Worm (Caenorhabditis elegans) whole organism, L3 larva: ENCODE results near the gene ugt-11.
A peak's percentile ranks its signal among the peaks of the same experiment; 100 is the strongest.

ENCODE experiments used
- R02D3.7 ChIP-seq: fragments of 150-350 bp; optimal IDR thresholded peaks from 2 replicates; lab custom pipeline; 2014; ENCODE audit warnings: missing biosample characterization, missing genetic modification characterization
- ZK546.5 ChIP-seq: sonication (generic microtip); optimal IDR thresholded peaks from 2 replicates; lab custom pipeline; 2017; ENCODE audit warnings: missing biosample characterization, missing genetic modification characterization
- ama-1 ChIP-seq: fragments of 150-350 bp; optimal IDR thresholded peaks from 2 replicates; lab custom pipeline; 2018
- ceh-82 ChIP-seq: fragments of 150-350 bp; optimal IDR thresholded peaks from 2 replicates; lab custom pipeline; 2014; ENCODE audit warnings: missing biosample characterization, missing genetic modification characterization
- ceh-9 ChIP-seq: sonication (generic microtip); optimal IDR thresholded peaks from 2 replicates; lab custom pipeline; 2018; ENCODE audit warnings: missing biosample characterization, missing genetic modification characterization
- daf-12 ChIP-seq: fragments of 150-350 bp; optimal IDR thresholded peaks from 2 replicates; lab custom pipeline; 2014; ENCODE audit warnings: missing biosample characterization, missing genetic modification reagents, missing genetic modification characterization
- egl-27 ChIP-seq: sonication (generic microtip); optimal IDR thresholded peaks from 4 replicates; lab custom pipeline; 2017; ENCODE audit warnings: missing biosample characterization, missing genetic modification reagents, missing genetic modification characterization
- egl-5 ChIP-seq: fragments of 150-350 bp; optimal IDR thresholded peaks from 2 replicates; lab custom pipeline; 2017; ENCODE audit warnings: missing biosample characterization, missing genetic modification reagents, missing genetic modification characterization, inconsistent platforms
- elt-1 ChIP-seq: fragments of 150-350 bp; optimal IDR thresholded peaks from 2 replicates; lab custom pipeline; 2014; ENCODE audit warnings: missing biosample characterization, missing genetic modification characterization
- elt-2 ChIP-seq: sonication (generic microtip); optimal IDR thresholded peaks from 2 replicates; lab custom pipeline; 2016; ENCODE audit warnings: missing genetic modification reagents, mild to moderate bottlenecking, missing genetic modification characterization, missing compliant biosample characterization
- elt-3 ChIP-seq, 3 experiments: fragments of 150-350 bp in 1 of 3; sonication (generic microtip) in 2 of 3; optimal IDR thresholded peaks; 2 replicates in 2 of 3; 4 replicates in 1 of 3; lab custom pipeline; 2014 to 2017; ENCODE audit warnings: missing biosample characterization in 3 of 3, missing genetic modification characterization in 3 of 3
- eor-1 ChIP-seq, 2 experiments: fragments of 150-350 bp; optimal IDR thresholded peaks; 2 replicates each; lab custom pipeline; 2014 to 2018; ENCODE audit warnings: missing biosample characterization in 2 of 2, missing genetic modification characterization in 2 of 2
- fkh-2 ChIP-seq: fragments of 150-350 bp; optimal IDR thresholded peaks from 2 replicates; lab custom pipeline; 2014; ENCODE audit warnings: missing biosample characterization, missing genetic modification reagents, missing genetic modification characterization
- fos-1 ChIP-seq: fragments of 150-350 bp; optimal IDR thresholded peaks from 2 replicates; lab custom pipeline; 2014; ENCODE audit warnings: missing biosample characterization, missing genetic modification characterization
- hmg-11 ChIP-seq: sonication (generic microtip); optimal IDR thresholded peaks from 2 replicates; lab custom pipeline; 2016; ENCODE audit warnings: missing genetic modification characterization, missing compliant biosample characterization
- lin-15B ChIP-seq: fragments of 150-350 bp; optimal IDR thresholded peaks from 2 replicates; lab custom pipeline; 2014; ENCODE audit warnings: missing biosample characterization, missing genetic modification characterization
- lin-39 ChIP-seq: fragments of 150-350 bp; optimal IDR thresholded peaks from 2 replicates; lab custom pipeline; 2018; ENCODE audit warnings: missing biosample characterization, missing genetic modification reagents, missing genetic modification characterization
- mdl-1 ChIP-seq: fragments of 150-350 bp; optimal IDR thresholded peaks from 2 replicates; lab custom pipeline; 2014; ENCODE audit warnings: missing biosample characterization, missing genetic modification characterization
- nfya-1 ChIP-seq: sonication (generic microtip); optimal IDR thresholded peaks from 2 replicates; lab custom pipeline; 2017; ENCODE audit warnings: missing genetic modification characterization, mild to moderate bottlenecking, missing compliant biosample characterization, antibody characterized with exemption, moderate library complexity; ENCODE audit not compliant: insufficient read depth
- nhr-11 ChIP-seq: fragments of 150-350 bp; optimal IDR thresholded peaks from 2 replicates; lab custom pipeline; 2014; ENCODE audit warnings: missing biosample characterization, missing genetic modification characterization
- nhr-23 ChIP-seq: fragments of 150-350 bp; optimal IDR thresholded peaks from 2 replicates; lab custom pipeline; 2014; ENCODE audit warnings: missing biosample characterization, missing genetic modification reagents, missing genetic modification characterization
- nhr-237 ChIP-seq: fragments of 150-350 bp; optimal IDR thresholded peaks from 2 replicates; lab custom pipeline; 2014; ENCODE audit warnings: missing biosample characterization, missing genetic modification characterization
- nhr-25 ChIP-seq: sonication (generic microtip); optimal IDR thresholded peaks from 2 replicates; lab custom pipeline; 2017; ENCODE audit warnings: missing biosample characterization, missing genetic modification characterization
- nhr-28 ChIP-seq: fragments of 150-350 bp; optimal IDR thresholded peaks from 2 replicates; lab custom pipeline; 2014; ENCODE audit warnings: missing biosample characterization, missing genetic modification characterization
- nhr-43 ChIP-seq: sonication (generic microtip); optimal IDR thresholded peaks from 2 replicates; lab custom pipeline; 2016; ENCODE audit warnings: mild to moderate bottlenecking, missing genetic modification characterization, missing compliant biosample characterization; ENCODE audit not compliant: poor library complexity, severe bottlenecking
- nhr-67 ChIP-seq: fragments of 150-350 bp; optimal IDR thresholded peaks from 2 replicates; lab custom pipeline; 2014; ENCODE audit warnings: missing biosample characterization, missing genetic modification characterization
- nhr-77 ChIP-seq: fragments of 150-350 bp; optimal IDR thresholded peaks from 2 replicates; lab custom pipeline; 2014; ENCODE audit warnings: missing biosample characterization, missing genetic modification characterization
- pqm-1 ChIP-seq: fragments of 150-350 bp; optimal IDR thresholded peaks from 2 replicates; lab custom pipeline; 2017; ENCODE audit warnings: missing biosample characterization, missing genetic modification characterization, inconsistent platforms
- sea-2 ChIP-seq: fragments of 150-350 bp; sonication (generic microtip); optimal IDR thresholded peaks from 4 replicates; lab custom pipeline; 2014; ENCODE audit warnings: missing biosample characterization, missing genetic modification reagents, missing genetic modification characterization
- skn-1 ChIP-seq: fragments of 150-350 bp; optimal IDR thresholded peaks from 2 replicates; lab custom pipeline; 2014; ENCODE audit warnings: missing biosample characterization, missing genetic modification characterization
- snpc-4 ChIP-seq: fragments of 150-350 bp; optimal IDR thresholded peaks from 2 replicates; lab custom pipeline; 2014; ENCODE audit warnings: missing biosample characterization, missing genetic modification characterization
- tbx-2 ChIP-seq: sonication (generic microtip); optimal IDR thresholded peaks from 2 replicates; lab custom pipeline; 2016; ENCODE audit warnings: mild to moderate bottlenecking, missing genetic modification characterization, missing compliant biosample characterization
- unc-39 ChIP-seq: sonication (generic microtip); optimal IDR thresholded peaks from 4 replicates; lab custom pipeline; 2017; ENCODE audit warnings: missing biosample characterization, missing genetic modification characterization
- zag-1 ChIP-seq: fragments of 150-350 bp; optimal IDR thresholded peaks from 2 replicates; lab custom pipeline; 2014; ENCODE audit warnings: missing biosample characterization, missing genetic modification characterization
- ztf-11 ChIP-seq: fragments of 150-350 bp; optimal IDR thresholded peaks from 2 replicates; lab custom pipeline; 2014; ENCODE audit warnings: missing biosample characterization, missing genetic modification characterization
- ztf-4 ChIP-seq: fragments of 150-350 bp; optimal IDR thresholded peaks from 2 replicates; lab custom pipeline; 2014; ENCODE audit warnings: missing biosample characterization, missing genetic modification characterization

The ugt-11 gene

DNA sequence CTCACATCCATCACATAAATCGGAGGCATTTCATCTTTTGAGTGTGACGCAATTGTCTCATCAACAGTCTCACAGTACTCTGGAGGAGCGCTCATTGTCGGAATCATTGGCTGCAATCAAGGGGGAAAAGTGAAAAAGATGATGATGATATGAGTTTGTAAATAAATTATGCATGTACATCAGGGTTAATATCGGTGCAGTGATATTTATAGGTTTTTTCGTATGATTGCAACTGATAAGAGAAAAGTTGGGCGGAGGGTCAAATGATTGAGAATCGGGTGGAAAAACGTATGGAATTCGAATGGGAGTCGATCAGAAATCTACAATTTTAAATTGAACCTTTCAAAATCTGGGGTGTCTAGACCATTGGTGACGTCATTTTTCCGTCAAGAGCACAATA, 20.0 kb upstream of the ugt-11 start, which contains the start of gene H23N18.6:
TSS of gene H23N18.6 (minus strand) at position 201 of the 400 bp plus-strand sequence.
- TF ChIP-seq nhr-237, result no peak
- peak; percentile 72 for TF ChIP-seq elt-2 (tag; lab: Kevin White, UChicago)
- TF ChIP-seq tbx-2 (tag; lab: Kevin White, UChicago), result no peak
- no peak for TF ChIP-seq ama-1 (lab: Kevin White, UChicago)
- TF ChIP-seq eor-1 (tag; optimal IDR thresholded peaks at IDR 0.05; lab: Kevin White, UChicago), result no peak
- no peak for TF ChIP-seq snpc-4 (tag; lab: Kevin White, UChicago)
- no peak for TF ChIP-seq zag-1 (tag; lab: Kevin White, UChicago)
- no peak for TF ChIP-seq egl-5
- no peak for TF ChIP-seq elt-1
- peak; percentile 26 for TF ChIP-seq pqm-1 (tag; lab: Kevin White, UChicago)
- no peak for TF ChIP-seq nhr-43 (tag; lab: Kevin White, UChicago)
- TF ChIP-seq elt-3 (tag; optimal IDR thresholded peaks at IDR 0.05; lab: Kevin White, UChicago), result no peak
- no peak for TF ChIP-seq fkh-2 (tag; lab: Kevin White, UChicago)

- TF ChIP-seq daf-12 (tag; lab: Kevin White, UChicago), result no peak
- no peak for TF ChIP-seq nhr-237
- no peak for TF ChIP-seq eor-1 (tag; optimal IDR thresholded peaks at IDR 0.05; lab: Kevin White, UChicago)
- TF ChIP-seq nhr-11 (tag; lab: Kevin White, UChicago), result no peak
- TF ChIP-seq lin-39 (tag; lab: Kevin White, UChicago), result no peak
- TF ChIP-seq ztf-11 (tag; lab: Kevin White, UChicago), result no peak
- TF ChIP-seq R02D3.7 (tag; lab: Kevin White, UChicago), result no peak
- TF ChIP-seq fos-1 (tag; lab: Kevin White, UChicago), result no peak
- TF ChIP-seq egl-27, result no peak
- TF ChIP-seq, all 47 proteins: peak for 0
Measured at ce11 chrV:4913853-4914252, 19.0 kb upstream of the ugt-11 start.

DNA sequence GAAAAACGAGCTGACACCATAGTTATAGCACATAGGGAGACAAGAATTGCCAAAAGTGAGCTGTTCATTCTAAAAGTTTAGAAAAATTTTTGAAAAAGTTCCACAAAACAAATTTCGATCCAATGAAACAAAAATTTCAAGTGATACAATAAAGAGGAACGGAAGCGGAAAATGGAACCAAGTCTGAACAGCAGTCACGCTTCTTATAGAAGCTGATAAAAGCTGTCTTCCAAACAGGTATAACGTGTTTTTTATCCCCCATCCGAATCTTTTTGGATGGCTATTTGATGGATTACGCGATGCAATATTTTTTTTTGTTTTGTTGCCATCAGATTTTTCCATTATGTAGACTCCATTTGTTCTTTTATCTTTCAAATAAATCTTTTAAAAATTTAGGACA, 17.4 kb upstream of the ugt-11 start, which contains the start of gene H23N18.5:
TSS of gene H23N18.5 (minus strand) at position 69 of the 400 bp plus-strand sequence.
- TF ChIP-seq nhr-23 (tag; lab: Kevin White, UChicago) (peak; percentile 30), daf-12 (tag; lab: Kevin White, UChicago) (no peak), nhr-237 (no peak), fkh-2 (tag; lab: Kevin White, UChicago) (no peak), ceh-9 (tag; lab: Kevin White, UChicago) (no peak), nfya-1 (tag; lab: Kevin White, UChicago) (no peak), nhr-25 (tag; lab: Kevin White, UChicago) (no peak), nhr-28 (tag; lab: Kevin White, UChicago) (no peak), elt-1 (peak; percentile 62), sea-2 (GFP tag; lab: Kevin White, UChicago) (no peak), eor-1 (tag; optimal IDR thresholded peaks at IDR 0.05; lab: Kevin White, UChicago) (no peak), zag-1 (tag; lab: Kevin White, UChicago) (no peak), ceh-82 (tag; lab: Kevin White, UChicago) (no peak), lin-15B (tag; lab: Kevin White, UChicago) (no peak), nhr-43 (tag; lab: Kevin White, UChicago) (peak; percentile 77), hmg-11 (tag; lab: Kevin White, UChicago) (no peak), egl-5 (no peak)

- no peak for TF ChIP-seq daf-12 (tag; lab: Kevin White, UChicago)
- TF ChIP-seq zag-1 (tag; lab: Kevin White, UChicago), result no peak
- no peak for TF ChIP-seq ceh-9 (tag; lab: Kevin White, UChicago)
- peak; percentile 58 for TF ChIP-seq nhr-25 (tag; lab: Kevin White, UChicago)
- peak; percentile 49 for TF ChIP-seq nhr-43 (tag; lab: Kevin White, UChicago)
- no peak for TF ChIP-seq ztf-4 (tag; lab: Kevin White, UChicago)
- TF ChIP-seq nhr-77, result no peak
- TF ChIP-seq nhr-67 (tag; lab: Kevin White, UChicago), result no peak
- TF ChIP-seq nhr-11 (tag; lab: Kevin White, UChicago), result no peak
- TF ChIP-seq ZK546.5 (tag; lab: Kevin White, UChicago), result no peak
- no peak for TF ChIP-seq skn-1 (tag; lab: Kevin White, UChicago)
- TF ChIP-seq unc-39 (tag; lab: Kevin White, UChicago), result no peak
- no peak for TF ChIP-seq fos-1 (tag; lab: Kevin White, UChicago)
- TF ChIP-seq nhr-237, result no peak
- TF ChIP-seq elt-1, result peak; percentile 9
- no peak for TF ChIP-seq mdl-1 (tag; lab: Kevin White, UChicago)
- no peak for TF ChIP-seq lin-15B (tag; lab: Kevin White, UChicago)
- TF ChIP-seq egl-27, result no peak
- peak; percentile 54 for TF ChIP-seq nhr-23 (tag; lab: Kevin White, UChicago)
- TF ChIP-seq elt-3 (tag; optimal IDR thresholded peaks at IDR 0.05; lab: Kevin White, UChicago), result peak in 1 of 3 experiments; percentile 43
- TF ChIP-seq, all 47 proteins: peak for 5
Measured at ce11 chrV:4908591-4908990, 13.7 kb upstream of the ugt-11 start, which contains the start of gene ugt-13. TSS of gene ugt-13 (plus strand) at chrV:4908884.
